Worm (Caenorhabditis elegans) whole organism, L4 larva: Measurements from ENCODE around the gene W02D7.8.

ENCODE experiments used
- snpc-4 ChIP-seq: fragments of 150-350 bp; optimal IDR thresholded peaks from 2 replicates; lab custom pipeline; 2014; ENCODE audit warnings: missing biosample characterization, missing genetic modification characterization
- ztf-7 ChIP-seq: fragments of 150-350 bp; optimal IDR thresholded peaks from 2 replicates; lab custom pipeline; 2014; ENCODE audit warnings: missing biosample characterization, missing genetic modification characterization

DNA sequence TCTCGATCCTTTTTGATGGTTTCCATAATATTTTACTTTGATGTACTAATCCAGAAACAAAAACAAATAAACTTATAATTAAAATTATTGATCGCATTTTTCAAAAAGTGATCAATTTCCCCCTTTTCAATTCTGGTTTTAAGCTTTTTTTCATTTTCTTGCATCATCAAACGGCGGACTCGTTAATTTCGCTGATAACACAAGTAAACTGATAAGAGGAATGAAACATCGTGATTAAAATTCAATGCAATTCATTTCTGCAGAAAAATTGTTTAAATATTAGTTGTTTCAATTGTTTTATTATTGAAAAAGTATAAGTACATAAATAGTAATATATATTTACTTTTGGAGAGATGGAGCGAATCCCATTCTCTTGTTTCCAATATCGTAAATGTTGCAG is 39.0 kb downstream of the W02D7.8 start:
- TF ChIP-seq ztf-7 (tag; lab: Kevin White, UChicago) (peak; percentile 89), snpc-4 (tag; lab: Kevin White, UChicago) (no peak)
